Worm (Caenorhabditis elegans): ENCODE measurements around the gene C01C4.2.

Gene C01C4.2

ce11 chrX:3728970-3729369 lies 14.1 kb downstream of the C01C4.2 start, which contains the start of gene aex-4 (continued):
- no peak for TF ChIP-seq cey-2 (tag; optimal IDR thresholded peaks at IDR 0.05; ENCODE audit: borderline replicate concordance, insufficient read depth)
- no peak for TF ChIP-seq snpc-1.2 (GFP tag; IDR thresholded peaks at IDR 0.05)
- no peak for TF ChIP-seq unc-62 (GFP tag; optimal IDR thresholded peaks at IDR 0.05 in 1 of 2)
- no peak for TF ChIP-seq unc-62 (tag; optimal IDR thresholded peaks at IDR 0.05)
- no peak for TF ChIP-seq aly-2 (tag; optimal IDR thresholded peaks at IDR 0.05)
- no peak for TF ChIP-seq ztf-11 (tag; optimal IDR thresholded peaks at IDR 0.05)
- no peak for TF ChIP-seq F44E2.7 (GFP tag; IDR thresholded peaks at IDR 0.05)
- no peak for TF ChIP-seq skn-1 (tag; optimal IDR thresholded peaks at IDR 0.05)
- no peak for TF ChIP-seq nhr-237 (tag; optimal IDR thresholded peaks at IDR 0.05)
- no peak for TF ChIP-seq ceh-32 (tag; optimal IDR thresholded peaks at IDR 0.05; ENCODE audit: poor library complexity)
- no peak for TF ChIP-seq zfp-3 (GFP tag; conservative IDR thresholded peaks at IDR 0.05)
- peak in 1 of 2 experiments; percentile 54 for TF ChIP-seq mdl-1 (tag; optimal IDR thresholded peaks at IDR 0.05)
- TF ChIP-seq ama-1 (optimal IDR thresholded peaks at IDR 0.05) = no peak
- no peak for TF ChIP-seq spr-1 (tag; optimal IDR thresholded peaks at IDR 0.05)
- TF ChIP-seq gei-8 (GFP tag; optimal IDR thresholded peaks at IDR 0.05) = no peak
- TF ChIP-seq R02D3.7 (tag; optimal IDR thresholded peaks at IDR 0.05) = no peak
- peak; percentile 35 for TF ChIP-seq hlh-30 (tag; optimal IDR thresholded peaks at IDR 0.05; ENCODE audit: insufficient read depth)
- no peak for TF ChIP-seq lin-15B (tag; optimal IDR thresholded peaks at IDR 0.05)
- no peak for TF ChIP-seq ces-1 (GFP tag; optimal IDR thresholded peaks at IDR 0.05)
- no peak for TF ChIP-seq daf-16 (GFP tag; optimal IDR thresholded peaks at IDR 0.05)
- TF ChIP-seq daf-16 (tag; optimal IDR thresholded peaks at IDR 0.05) = peak; percentile 89
- no peak for TF ChIP-seq lin-39 (tag; optimal IDR thresholded peaks at IDR 0.05)
- TF ChIP-seq mxl-2 (GFP tag; conservative IDR thresholded peaks at IDR 0.05) = no peak
- TF ChIP-seq mdt-29 (GFP tag; IDR thresholded peaks at IDR 0.05) = no peak
- no peak for TF ChIP-seq egl-43 (GFP tag; IDR thresholded peaks at IDR 0.05)
- no peak for TF ChIP-seq ceh-44 (GFP tag; IDR thresholded peaks at IDR 0.05)
- TF ChIP-seq daf-8 (GFP tag; IDR thresholded peaks at IDR 0.05) = no peak
- TF ChIP-seq zip-11 (GFP tag; IDR thresholded peaks at IDR 0.05) = no peak
- TF ChIP-seq vab-7 (GFP tag; IDR thresholded peaks at IDR 0.05) = no peak
- TF ChIP-seq Y5F2A.4 (GFP tag; optimal IDR thresholded peaks at IDR 0.05) = no peak
- TF ChIP-seq set-16 (GFP tag; IDR thresholded peaks at IDR 0.05) = no peak
- no peak for TF ChIP-seq ceh-20 (GFP tag; IDR thresholded peaks at IDR 0.05)
- no peak for TF ChIP-seq zip-2 (tag; optimal IDR thresholded peaks at IDR 0.05)

- TF ChIP-seq snpc-1.2 (GFP tag; IDR thresholded peaks at IDR 0.05) (no peak), set-16 (GFP tag; IDR thresholded peaks at IDR 0.05) (peak; percentile 91), tra-1 (GFP tag; IDR thresholded peaks at IDR 0.05) (peak; percentile 15; the same call in 1 of the 2 replicates), php-3 (GFP tag; IDR thresholded peaks at IDR 0.05) (no peak), hlh-11 (tag; optimal IDR thresholded peaks at IDR 0.05) (peak; percentile 50), F44E2.7 (GFP tag; IDR thresholded peaks at IDR 0.05) (no peak), lsy-2 (tag; optimal IDR thresholded peaks at IDR 0.05) (no peak), vab-7 (GFP tag; IDR thresholded peaks at IDR 0.05) (0 out of 2 replicates have a peak, but pooled peaks have one; percentile 15), nhr-10 (tag; optimal IDR thresholded peaks at IDR 0.05) (no peak), mep-1 (tag; optimal IDR thresholded peaks at IDR 0.05) (no peak), unc-62 (GFP tag; optimal IDR thresholded peaks at IDR 0.05 in 1 of 2) (peak in 1 of 2 experiments; percentile 21), unc-62 (tag; optimal IDR thresholded peaks at IDR 0.05) (no peak), nhr-111 (GFP tag; optimal IDR thresholded peaks at IDR 0.05) (no peak), unc-130 (GFP tag; optimal IDR thresholded peaks at IDR 0.05) (no peak), daf-16 (GFP tag; optimal IDR thresholded peaks at IDR 0.05) (peak in 1 of 2 experiments; percentile 54), daf-16 (tag; optimal IDR thresholded peaks at IDR 0.05) (no peak)
Observed at ce11 chrX:3733321-3733720, 18.4 kb downstream of the C01C4.2 start.
